Fruit fly (Drosophila melanogaster) whole organism, wandering third instar larva: ENCODE results near the gene CG3769.

Source experiments
- Dfd ChIP-seq: fragments of >200 bp; optimal IDR thresholded peaks from 2 replicates; lab custom pipeline; 2017; ENCODE audit warnings: missing biosample characterization, missing genetic modification characterization
- Dif ChIP-seq: fragments of 200-275, 200-300 bp; sonication (Bioruptor generic); optimal IDR thresholded peaks from 2 replicates; lab custom pipeline; 2018; ENCODE audit warnings: missing biosample characterization, missing genetic modification characterization; ENCODE audit not compliant: partially characterized antibody
- Hr78 ChIP-seq: fragments of >200 bp; optimal IDR thresholded peaks from 2 replicates; lab custom pipeline; 2017; ENCODE audit warnings: missing biosample characterization, missing genetic modification characterization
- Hr83 ChIP-seq: fragments of 200-300 bp; sonication (Bioruptor generic); optimal IDR thresholded peaks from 2 replicates; lab custom pipeline; 2016; ENCODE audit warnings: missing biosample characterization, mild to moderate bottlenecking, missing genetic modification characterization, moderate library complexity; ENCODE audit not compliant: poor library complexity, severe bottlenecking
- Jra ChIP-seq: sonication (Bioruptor generic); optimal IDR thresholded peaks from 2 replicates; lab custom pipeline; 2016; ENCODE audit warnings: missing biosample characterization, missing genetic modification characterization
- Mio ChIP-seq: sonication (Bioruptor generic); optimal IDR thresholded peaks from 2 replicates; lab custom pipeline; 2016; ENCODE audit warnings: missing biosample characterization, missing genetic modification characterization
- Myc ChIP-seq: fragments of >200 bp; optimal IDR thresholded peaks from 2 replicates; lab custom pipeline; 2017
- N ChIP-seq: fragments of >200 bp; optimal IDR thresholded peaks from 2 replicates; lab custom pipeline; 2018; ENCODE audit warnings: missing biosample characterization, missing external identifiers, missing genetic modification characterization
- OdsH ChIP-seq: fragments of 200-800 bp; sonication (Bioruptor generic); optimal IDR thresholded peaks from 2 replicates; lab custom pipeline; 2016; ENCODE audit warnings: missing biosample characterization, mild to moderate bottlenecking, missing genetic modification characterization
- br ChIP-seq: fragments of 200-800 bp; sonication (Bioruptor generic); optimal IDR thresholded peaks from 2 replicates; lab custom pipeline; 2016; ENCODE audit warnings: missing biosample characterization, missing genetic modification characterization
- brk ChIP-seq: fragments of 200-800 bp; sonication (Bioruptor generic); optimal IDR thresholded peaks from 2 replicates; lab custom pipeline; 2016; ENCODE audit warnings: missing biosample characterization, mild to moderate bottlenecking, missing genetic modification characterization
- fru ChIP-seq: fragments of 200-800 bp; sonication (Bioruptor generic); optimal IDR thresholded peaks from 3 replicates; lab custom pipeline; 2016; ENCODE audit warnings: missing biosample characterization, mild to moderate bottlenecking, missing genetic modification characterization
- psq ChIP-seq: fragments of 200-800 bp; sonication (Bioruptor generic); optimal IDR thresholded peaks from 3 replicates; lab custom pipeline; 2017; ENCODE audit warnings: missing biosample characterization, mild to moderate bottlenecking, missing genetic modification characterization, moderate library complexity
- usp ChIP-seq: fragments of >200 bp; optimal IDR thresholded peaks from 2 replicates; lab custom pipeline; 2017; ENCODE audit warnings: missing biosample characterization, missing genetic modification characterization

DNA sequence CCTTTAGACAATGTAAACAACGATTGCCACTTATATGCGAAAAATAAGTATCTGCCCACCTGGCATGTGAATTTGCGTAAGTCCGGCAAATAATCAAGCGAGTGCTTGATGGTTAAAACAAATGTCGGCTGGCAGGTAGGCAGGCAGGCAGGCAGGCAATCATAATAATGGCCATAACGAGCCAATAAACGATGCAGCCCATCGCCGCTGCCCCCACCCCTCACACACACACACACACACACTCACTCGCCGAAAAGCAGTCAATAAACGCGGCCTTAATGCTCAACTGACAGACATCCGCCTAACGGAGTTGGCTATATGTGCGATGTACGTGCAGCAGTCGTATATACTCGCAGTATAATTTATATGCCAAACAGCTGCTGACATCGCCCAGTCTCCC is 13.9 kb upstream of the CG3769 start:
- no peak for TF ChIP-seq OdsH (GFP tag; lab: Kevin White, UChicago)
- TF ChIP-seq Hr78, result no peak
- no peak for TF ChIP-seq Mio (GFP tag; lab: Kevin White, UChicago)
- no peak for TF ChIP-seq Dif (GFP tag; lab: Kevin White, UChicago)
- TF ChIP-seq Jra (GFP tag; lab: Kevin White, UChicago), result no peak
- TF ChIP-seq brk (GFP tag; lab: Kevin White, UChicago), result no peak
- TF ChIP-seq br (GFP tag; lab: Kevin White, UChicago), result no peak
- no peak for TF ChIP-seq usp
- no peak for TF ChIP-seq Hr83
- no peak for TF ChIP-seq N (GFP tag; lab: Kevin White, UChicago)
- no peak for TF ChIP-seq Myc (lab: Kevin White, UChicago)
- no peak for TF ChIP-seq Dfd (GFP tag; lab: Kevin White, UChicago)
- no peak for TF ChIP-seq psq (GFP tag; lab: Kevin White, UChicago)
- TF ChIP-seq fru (GFP tag; lab: Kevin White, UChicago), result no peak
